Fruit fly (Drosophila melanogaster) whole organism, embryonic: Measurements from ENCODE around the gene CG17364.

ENCODE experiments used
- Abd-B ChIP-seq: fragments of 200-800 bp; sonication (Bioruptor generic); optimal IDR thresholded peaks from 2 replicates; lab custom pipeline; 2018; ENCODE audit warnings: missing biosample characterization, mild to moderate bottlenecking, missing genetic modification characterization, moderate library complexity
- Adf1 ChIP-seq: fragments of 200-800 bp; sonication (Bioruptor generic); IDR thresholded peaks from 2 replicates; pipeline ENCODE4 v1.3.6; 2022; ENCODE audit warnings: missing biosample characterization, missing genetic modification characterization
- Bgb ChIP-seq: fragments of 200-800 bp; sonication (Bioruptor generic); IDR thresholded peaks from 2 replicates; pipeline ENCODE4 v1.3.6; 2022; ENCODE audit warnings: missing biosample characterization, missing genetic modification characterization; ENCODE audit not compliant: partially characterized antibody
- C15 ChIP-seq: fragments of 200-800 bp; sonication (Bioruptor generic); IDR thresholded peaks from 3 replicates; pipeline ENCODE4 v1.3.6; 2022; ENCODE audit warnings: missing biosample characterization, missing genetic modification characterization
- CG11093 ChIP-seq: fragments of 200-800 bp; sonication (Bioruptor generic); IDR thresholded peaks from 3 replicates; pipeline ENCODE4 v1.3.6; 2022; ENCODE audit warnings: missing biosample characterization, missing genetic modification characterization
- CG12236 ChIP-seq: fragments of 200-800 bp; sonication (Bioruptor generic); optimal IDR thresholded peaks from 2 replicates; lab custom pipeline; 2016; ENCODE audit warnings: missing biosample characterization, missing genetic modification characterization
- CG12299 ChIP-seq: fragments of 200-800 bp; sonication (Bioruptor generic); optimal IDR thresholded peaks from 2 replicates; lab custom pipeline; 2018; ENCODE audit warnings: missing biosample characterization, mild to moderate bottlenecking, missing genetic modification characterization
- CG13287 ChIP-seq: fragments of 200-800 bp; sonication (Bioruptor generic); IDR thresholded peaks from 2 replicates; pipeline ENCODE4 v1.3.6; 2022; ENCODE audit warnings: missing biosample characterization, missing genetic modification characterization; ENCODE audit not compliant: partially characterized antibody
- CG15011 ChIP-seq: fragments of 200-800 bp; sonication (Bioruptor generic); optimal IDR thresholded peaks from 3 replicates; lab custom pipeline; 2018; ENCODE audit warnings: missing biosample characterization, mild to moderate bottlenecking, missing genetic modification characterization
- CG17328 ChIP-seq: fragments of 200-800 bp; sonication (Bioruptor generic); IDR thresholded peaks from 2 replicates; pipeline ENCODE4 v1.3.6; 2022; ENCODE audit warnings: missing biosample characterization, missing genetic modification characterization
- CG17802 ChIP-seq: fragments of 200-800 bp; sonication (Bioruptor generic); optimal IDR thresholded peaks from 2 replicates; lab custom pipeline; 2018; ENCODE audit warnings: missing biosample characterization, mild to moderate bottlenecking, missing genetic modification characterization, moderate library complexity
- CG30403 ChIP-seq: fragments of 200-800 bp; sonication (Bioruptor generic); optimal IDR thresholded peaks from 3 replicates; lab custom pipeline; 2016; ENCODE audit warnings: missing biosample characterization, missing genetic modification characterization
- CG4360 ChIP-seq: fragments of 200-800 bp; sonication (Bioruptor generic); IDR thresholded peaks from 2 replicates; pipeline ENCODE4 v1.3.6; 2022; ENCODE audit warnings: missing biosample characterization, missing genetic modification characterization
- CG4617 ChIP-seq: fragments of 200-800 bp; sonication (Bioruptor generic); optimal IDR thresholded peaks from 3 replicates; lab custom pipeline; 2016; ENCODE audit warnings: missing biosample characterization, missing genetic modification characterization, borderline replicate concordance
- CG6854 ChIP-seq: fragments of 200-800 bp; sonication (Bioruptor generic); optimal IDR thresholded peaks from 3 replicates; lab custom pipeline; 2017; ENCODE audit warnings: missing biosample characterization, mild to moderate bottlenecking, missing genetic modification characterization
- CG9437 ChIP-seq: fragments of 200-800 bp; sonication (Bioruptor generic); optimal IDR thresholded peaks from 2 replicates; lab custom pipeline; 2018; ENCODE audit warnings: missing biosample characterization, mild to moderate bottlenecking, missing genetic modification characterization
- CG9609 ChIP-seq: fragments of 200-800 bp; sonication (Bioruptor generic); optimal IDR thresholded peaks from 3 replicates; lab custom pipeline; 2016; ENCODE audit warnings: missing biosample characterization, missing genetic modification characterization
- CG9876 ChIP-seq: fragments of 200-800 bp; sonication (Bioruptor generic); optimal IDR thresholded peaks from 2 replicates; lab custom pipeline; 2016; ENCODE audit warnings: missing biosample characterization, missing genetic modification characterization
- D19B ChIP-seq: fragments of 200-800 bp; sonication (Bioruptor generic); optimal IDR thresholded peaks from 2 replicates; lab custom pipeline; 2017; ENCODE audit warnings: missing biosample characterization, mild to moderate bottlenecking, missing genetic modification characterization
- Dip3 ChIP-seq: fragments of 200-800 bp; sonication (Bioruptor generic); optimal IDR thresholded peaks from 3 replicates; lab custom pipeline; 2016; ENCODE audit warnings: missing biosample characterization, missing genetic modification characterization
- ERR ChIP-seq: fragments of 200-800 bp; sonication (Bioruptor generic); optimal IDR thresholded peaks from 2 replicates; lab custom pipeline; 2016; ENCODE audit warnings: missing biosample characterization, missing genetic modification characterization
- Gsc ChIP-seq: fragments of 200-800 bp; sonication (Bioruptor generic); IDR thresholded peaks from 2 replicates; pipeline ENCODE4 v1.3.6; 2022; ENCODE audit warnings: missing biosample characterization, missing genetic modification characterization
- HHEX ChIP-seq: fragments of 200-800 bp; sonication (Bioruptor generic); optimal IDR thresholded peaks from 3 replicates; lab custom pipeline; 2017; ENCODE audit warnings: missing biosample characterization, mild to moderate bottlenecking, missing genetic modification characterization, missing genetic modification reagents
- Hr3 ChIP-seq: fragments of 200-800 bp; sonication (Bioruptor generic); optimal IDR thresholded peaks from 3 replicates; lab custom pipeline; 2016; ENCODE audit warnings: missing biosample characterization, missing genetic modification characterization
- Hr51 ChIP-seq, 2 experiments: fragments of 200-800 bp; sonication (Bioruptor generic); optimal IDR thresholded peaks; 2 replicates in 1 of 2; 3 replicates in 1 of 2; lab custom pipeline; 2016 to 2018; ENCODE audit warnings: missing biosample characterization in 2 of 2, missing genetic modification characterization in 2 of 2, mild to moderate bottlenecking in 1 of 2, moderate library complexity in 1 of 2
- Jarid2 ChIP-seq: fragments of 200-800 bp; sonication (Bioruptor generic); optimal IDR thresholded peaks from 3 replicates; lab custom pipeline; 2017; ENCODE audit warnings: mild to moderate bottlenecking, missing biosample characterization, missing genetic modification reagents, missing genetic modification characterization
- Lpt ChIP-seq: fragments of >200 bp; optimal IDR thresholded peaks from 2 replicates; lab custom pipeline; 2018; ENCODE audit warnings: missing biosample characterization, missing genetic modification characterization
- NFAT ChIP-seq: fragments of 200-800 bp; sonication (Bioruptor generic); IDR thresholded peaks from 2 replicates; pipeline ENCODE4 v1.3.6; 2022; ENCODE audit warnings: missing biosample characterization, missing genetic modification characterization
- Xbp1 ChIP-seq: fragments of 200-800 bp; sonication (Bioruptor generic); optimal IDR thresholded peaks from 3 replicates; lab custom pipeline; 2016; ENCODE audit warnings: missing biosample characterization, mild to moderate bottlenecking, missing genetic modification characterization
- aop ChIP-seq: fragments of 200-800 bp; sonication (Bioruptor generic); IDR thresholded peaks from 2 replicates; pipeline ENCODE4 v1.3.6; 2022; ENCODE audit warnings: missing biosample characterization, missing genetic modification characterization
- chif ChIP-seq, 2 experiments: fragments of 200-800 bp; sonication (Bioruptor generic); optimal IDR thresholded peaks; 3 replicates each; lab custom pipeline; 2016; ENCODE audit warnings: missing biosample characterization in 2 of 2, missing genetic modification characterization in 2 of 2
- crol ChIP-seq: fragments of 200-800 bp; sonication (Bioruptor generic); IDR thresholded peaks from 2 replicates; pipeline ENCODE4 v1.3.6; 2022; ENCODE audit warnings: missing biosample characterization, missing genetic modification characterization
- exex ChIP-seq: fragments of 200-800 bp; sonication (Bioruptor generic); optimal IDR thresholded peaks from 4 replicates; lab custom pipeline; 2018; ENCODE audit warnings: missing biosample characterization, mild to moderate bottlenecking, missing genetic modification characterization, moderate library complexity
- fu2 ChIP-seq: fragments of 200-800 bp; sonication (Bioruptor generic); optimal IDR thresholded peaks from 2 replicates; lab custom pipeline; 2016; ENCODE audit warnings: missing biosample characterization, missing genetic modification characterization
- gem ChIP-seq: fragments of 200-800 bp; sonication (Bioruptor generic); optimal IDR thresholded peaks from 2 replicates; lab custom pipeline; 2019; ENCODE audit warnings: missing biosample characterization, mild to moderate bottlenecking, missing genetic modification characterization, moderate library complexity
- gfzf ChIP-seq: fragments of 200-800 bp; sonication (Bioruptor generic); optimal IDR thresholded peaks from 2 replicates; lab custom pipeline; 2016; ENCODE audit warnings: missing biosample characterization, mild to moderate bottlenecking, missing genetic modification characterization, moderate library complexity
- hkb ChIP-seq, 2 experiments: fragments of 200-800 bp in 1 of 2; fragments of >200 bp in 1 of 2; sonication (Bioruptor generic) in 1 of 2; IDR thresholded peaks in 1 of 2; optimal IDR thresholded peaks in 1 of 2; 2 replicates each; pipeline versions ENCODE4 v1.3.6 to Lab custom; 2017 to 2022; ENCODE audit warnings: missing biosample characterization in 1 of 2, missing genetic modification characterization in 1 of 2
- ind ChIP-seq: fragments of 200-800 bp; sonication (Bioruptor generic); optimal IDR thresholded peaks from 3 replicates; lab custom pipeline; 2016; ENCODE audit warnings: missing biosample characterization, missing genetic modification characterization
- jigr1 ChIP-seq: fragments of 200-800 bp; sonication (Bioruptor generic); IDR thresholded peaks from 3 replicates; pipeline ENCODE4 v1.3.6; 2022; ENCODE audit warnings: missing biosample characterization, missing genetic modification characterization
- kah ChIP-seq: fragments of 200-800 bp; sonication (Bioruptor generic); optimal IDR thresholded peaks from 2 replicates; lab custom pipeline; 2018; ENCODE audit warnings: missing biosample characterization, mild to moderate bottlenecking, missing genetic modification characterization
- knrl ChIP-seq: fragments of 200-800 bp; sonication (Bioruptor generic); IDR thresholded peaks from 3 replicates; pipeline ENCODE4 v1.3.6; 2022; ENCODE audit warnings: missing biosample characterization, missing genetic modification characterization; ENCODE audit not compliant: partially characterized antibody
- mam ChIP-seq: fragments of 200-800 bp; sonication (Bioruptor generic); optimal IDR thresholded peaks from 3 replicates; lab custom pipeline; 2016; ENCODE audit warnings: missing biosample characterization, missing genetic modification characterization
- sisA ChIP-seq: fragments of 200-800 bp; sonication (Bioruptor generic); IDR thresholded peaks from 2 replicates; pipeline ENCODE4 v1.3.6; 2022; ENCODE audit warnings: missing biosample characterization, missing genetic modification characterization
- slp2 ChIP-seq: fragments of 200-800 bp; sonication (Bioruptor generic); optimal IDR thresholded peaks from 2 replicates; lab custom pipeline; 2016; ENCODE audit warnings: missing biosample characterization, missing genetic modification characterization
- tx ChIP-seq: fragments of 200-800 bp; sonication (Bioruptor generic); optimal IDR thresholded peaks from 2 replicates; lab custom pipeline; 2016; ENCODE audit warnings: missing biosample characterization, missing genetic modification characterization
- usp ChIP-seq: fragments of >200 bp; optimal IDR thresholded peaks from 2 replicates; lab custom pipeline; 2017; ENCODE audit warnings: missing biosample characterization, missing genetic modification characterization
- zen ChIP-seq: fragments of 200-800 bp; sonication (Bioruptor generic); optimal IDR thresholded peaks from 3 replicates; lab custom pipeline; 2018; ENCODE audit warnings: missing biosample characterization, mild to moderate bottlenecking, missing genetic modification characterization, moderate library complexity

The CG17364 gene

DNA sequence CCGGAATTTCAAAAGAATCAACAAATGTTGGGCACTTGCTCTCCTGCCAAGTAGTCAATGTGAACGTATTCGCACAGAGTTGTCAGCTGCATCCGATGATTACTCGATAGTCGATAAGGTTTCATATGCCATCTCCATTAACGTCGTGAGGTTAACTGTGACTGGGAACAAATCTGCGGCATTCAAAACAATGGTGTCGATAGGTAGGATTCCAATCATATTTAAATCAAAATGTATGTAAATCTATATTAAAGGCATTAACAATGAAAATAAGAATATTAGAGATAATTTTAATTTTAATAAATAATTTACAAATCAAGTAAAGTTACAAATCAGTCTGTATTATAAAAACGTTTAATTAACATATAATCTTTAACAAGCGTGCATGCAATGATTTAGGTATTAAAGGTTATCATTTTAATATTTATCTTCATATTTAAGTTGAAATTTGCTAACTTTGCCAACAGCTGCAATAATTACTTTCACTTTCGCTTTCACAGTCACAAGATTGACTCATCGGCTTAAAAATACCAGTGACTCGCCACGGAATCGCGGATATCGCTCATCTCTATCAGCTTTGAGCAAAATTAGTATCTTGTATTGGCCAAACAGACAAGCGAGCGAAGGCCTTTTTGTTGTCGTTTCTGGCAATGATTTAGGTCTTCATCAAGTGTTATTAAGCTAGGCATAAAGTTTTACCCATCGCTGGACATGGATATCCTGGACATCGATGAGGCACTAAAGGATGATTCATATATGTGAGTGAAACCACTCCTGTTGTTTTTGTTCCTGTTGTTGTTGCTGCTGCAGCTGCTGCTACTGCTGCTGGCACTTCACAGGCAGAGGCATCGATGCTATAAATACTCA lies 28.3 kb downstream of the CG17364 start, which contains the start of the genes Meics, Nxf3 and ssp2 (continued):
- TF ChIP-seq Xbp1 (GFP tag; lab: Kevin White, UChicago) (peak; percentile 49), CG17328 (GFP tag; lab: Robert Waterston, UW) (peak; percentile 21; the same call in 1 of the 2 replicates), kah (GFP tag; lab: Kevin White, UChicago) (no peak), slp2 (GFP tag; lab: Kevin White, UChicago) (no peak), Adf1 (GFP tag; lab: Robert Waterston, UW) (no peak), CG9437 (GFP tag; lab: Kevin White, UChicago) (peak; percentile 47), gfzf (peak; percentile 41), gem (no peak), CG9609 (GFP tag; lab: Kevin White, UChicago) (peak; percentile 7), Hr3 (GFP tag; lab: Kevin White, UChicago) (peak; percentile 60), Abd-B (GFP tag; lab: Kevin White, UChicago) (peak; percentile 33), sisA (peak; percentile 34; the same call in 1 of the 2 replicates), CG4360 (GFP tag; lab: Robert Waterston, UW) (peak; percentile 92), CG17802 (tag; lab: Kevin White, UChicago) (no peak), CG6854 (GFP tag; lab: Kevin White, UChicago) (no peak), Gsc (GFP tag; lab: Robert Waterston, UW) (no peak), crol (GFP tag; lab: Robert Waterston, UW) (no peak), jigr1 (no peak), mam (GFP tag; lab: Kevin White, UChicago) (peak; percentile 55), Dip3 (GFP tag; lab: Kevin White, UChicago) (peak; percentile 10), NFAT (GFP tag; lab: Robert Waterston, UW) (peak; percentile 52; the same call in 1 of the 2 replicates), CG12299 (tag; lab: Kevin White, UChicago) (no peak), Jarid2 (GFP tag; lab: Kevin White, UChicago) (peak; percentile 51), C15 (GFP tag; lab: Robert Waterston, UW) (no peak)

DNA sequence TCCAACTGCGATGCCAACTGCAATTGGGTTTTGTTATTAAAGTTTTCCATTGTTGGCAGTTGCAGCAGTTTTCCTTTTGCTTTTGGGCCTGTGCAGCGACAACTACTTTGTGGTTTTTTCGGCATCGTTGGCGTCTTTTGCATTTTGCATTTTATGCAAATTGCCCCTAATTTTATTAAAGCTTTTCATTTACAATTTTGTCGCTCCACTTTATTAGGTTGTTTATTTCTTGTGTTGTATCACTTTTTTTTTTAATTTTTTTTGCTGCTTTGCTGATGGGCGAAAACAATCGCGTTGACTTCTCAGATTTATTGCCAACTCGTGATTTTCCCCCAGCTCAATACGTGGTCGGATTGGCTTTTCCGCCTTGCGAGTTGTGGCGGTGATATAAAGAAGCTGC lies 35.4 kb downstream of the CG17364 start:
- TF ChIP-seq CG12236 (GFP tag; lab: Kevin White, UChicago) (no peak), chif (GFP tag; optimal IDR thresholded peaks at IDR 0.05; lab: Kevin White, UChicago) (no peak), HHEX (GFP tag; lab: Kevin White, UChicago) (no peak), Lpt (no peak), ERR (GFP tag; lab: Kevin White, UChicago) (no peak), CG11093 (GFP tag; lab: Robert Waterston, UW) (no peak), hkb (optimal IDR thresholded peaks at IDR 0.05; lab: Kevin White, UChicago) (peak; percentile 12), hkb (GFP tag; IDR thresholded peaks at IDR 0.05; lab: Robert Waterston, UW) (no peak), fu2 (no peak)

DNA sequence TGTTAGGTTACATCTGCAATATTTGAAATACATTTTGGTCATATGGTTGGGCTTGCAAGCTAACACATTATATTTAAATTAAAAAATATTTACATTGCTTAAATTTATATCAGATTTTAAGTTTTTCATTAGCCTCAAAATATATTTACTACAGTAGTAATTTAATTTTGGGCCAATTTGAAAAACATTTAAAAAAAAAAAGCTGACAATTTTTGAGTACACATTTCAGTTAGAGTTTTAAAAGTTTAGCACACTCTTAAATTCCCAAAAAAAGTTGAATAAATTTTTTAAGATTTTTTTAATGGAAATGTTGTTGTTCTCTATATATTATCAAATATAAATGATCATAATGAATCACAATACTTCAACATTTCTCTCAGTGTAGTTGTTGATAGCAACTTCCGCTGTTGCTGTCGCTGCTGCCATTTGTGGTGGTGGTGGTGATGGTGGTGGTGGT lies 36.0 kb downstream of the CG17364 start:
- TF ChIP-seq D19B (GFP tag; lab: Kevin White, UChicago) (no peak), exex (tag; lab: Kevin White, UChicago) (peak; percentile 16), CG15011 (GFP tag; lab: Kevin White, UChicago) (peak; percentile 44), zen (tag; lab: Kevin White, UChicago) (peak; percentile 78), usp (no peak), knrl (GFP tag; lab: Robert Waterston, UW) (no peak), aop (no peak), ind (GFP tag; lab: Kevin White, UChicago) (peak; percentile 60), tx (GFP tag; lab: Kevin White, UChicago) (no peak), CG9876 (GFP tag; lab: Kevin White, UChicago) (no peak), CG4617 (GFP tag; lab: Kevin White, UChicago) (peak; percentile 10), Bgb (GFP tag; lab: Robert Waterston, UW) (no peak), Hr51 (GFP tag; optimal IDR thresholded peaks at IDR 0.05; lab: Kevin White, UChicago) (peak in 1 of 2 experiments; percentile 86), fu2 (no peak), CG30403 (GFP tag; lab: Kevin White, UChicago) (peak; percentile 83), CG13287 (no peak), CG9437 (GFP tag; lab: Kevin White, UChicago) (peak; percentile 83)
